Worm (Caenorhabditis elegans) whole organism, late embryonic: Measurements from ENCODE around the gene ntp-1.

Source experiments
- ceh-45 ChIP-seq: fragments of 200-800 bp; sonication (Bioruptor generic); IDR thresholded peaks from 2 replicates; pipeline ENCODE4 v1.3.6; 2022; ENCODE audit warnings: missing genetic modification reagents, missing genetic modification characterization, missing compliant biosample characterization
- ceh-48 ChIP-seq: sonication (generic microtip); optimal IDR thresholded peaks from 2 replicates; lab custom pipeline; 2016; ENCODE audit warnings: missing genetic modification characterization, inconsistent platforms, missing compliant biosample characterization
- elt-2 ChIP-seq: sonication (generic microtip); optimal IDR thresholded peaks from 2 replicates; lab custom pipeline; 2016; ENCODE audit warnings: missing genetic modification reagents, missing genetic modification characterization, missing compliant biosample characterization
- fkh-6 ChIP-seq: sonication (generic microtip); optimal IDR thresholded peaks from 2 replicates; lab custom pipeline; 2016; ENCODE audit warnings: missing genetic modification characterization, missing compliant biosample characterization
- gmeb-2 ChIP-seq: sonication (generic microtip); optimal IDR thresholded peaks from 2 replicates; lab custom pipeline; 2016; ENCODE audit warnings: missing genetic modification characterization, inconsistent platforms, missing compliant biosample characterization
- hlh-6 ChIP-seq: sonication (generic microtip); optimal IDR thresholded peaks from 2 replicates; lab custom pipeline; 2016; ENCODE audit warnings: missing genotype, missing genetic modification characterization, missing compliant biosample characterization
- lin-11 ChIP-seq: fragments of 200-800 bp; sonication (Bioruptor generic); optimal IDR thresholded peaks from 2 replicates; lab custom pipeline; 2018; ENCODE audit warnings: mild to moderate bottlenecking, missing genetic modification characterization, missing compliant biosample characterization
- pqm-1 ChIP-seq: sonication (generic microtip); optimal IDR thresholded peaks from 2 replicates; lab custom pipeline; 2016; ENCODE audit warnings: missing genetic modification characterization, missing compliant biosample characterization

DNA sequence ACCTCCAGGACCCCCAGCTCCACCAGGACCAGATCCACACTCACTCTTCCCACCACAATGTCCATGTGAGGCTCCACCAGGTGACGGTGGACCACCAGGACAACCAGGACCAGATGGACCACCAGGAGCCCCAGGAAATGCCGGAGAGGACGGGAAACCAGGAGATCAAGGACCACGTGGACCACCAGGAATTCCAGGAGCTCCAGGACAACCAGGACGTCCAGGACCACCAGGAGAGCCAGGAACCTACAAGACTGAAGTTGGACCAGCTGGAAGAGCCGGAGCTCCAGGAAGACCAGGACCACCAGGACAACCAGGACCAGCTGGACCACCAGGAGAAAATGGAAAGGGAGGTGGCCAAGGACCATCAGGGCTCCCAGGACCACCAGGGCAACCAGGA lies 40.5 kb downstream of the ntp-1 start:
- TF ChIP-seq elt-2 (tag; lab: Kevin White, UChicago) (no peak), ceh-48 (tag; lab: Kevin White, UChicago) (no peak), lin-11 (tag; lab: Kevin White, UChicago) (no peak), gmeb-2 (tag; lab: Kevin White, UChicago) (no peak), fkh-6 (tag; lab: Kevin White, UChicago) (no peak), hlh-6 (no peak), ceh-45 (GFP tag; lab: Robert Waterston, UW) (no peak), pqm-1 (tag; lab: Kevin White, UChicago) (no peak)
